Worm (Caenorhabditis elegans): ENCODE results near the gene faah-4.

DNA sequence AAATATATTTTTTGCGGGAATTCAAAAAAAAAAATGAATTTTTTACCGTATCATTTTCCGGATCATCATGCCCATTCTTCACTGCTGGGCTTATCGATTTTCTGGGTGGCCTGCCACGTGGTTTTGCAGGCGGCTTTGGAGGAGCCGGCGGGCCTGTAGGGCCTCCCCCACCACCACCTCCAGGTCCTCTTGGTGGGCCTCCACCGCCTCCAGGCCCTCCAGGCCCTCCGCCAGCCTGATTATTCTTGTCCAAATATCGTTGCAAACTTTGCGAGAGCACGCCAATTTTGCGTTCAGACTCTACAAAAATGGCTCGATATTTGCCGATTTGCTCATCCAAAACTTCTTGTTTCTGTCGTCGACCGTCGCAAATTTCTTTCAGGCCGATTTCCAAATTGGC, 41.4 kb upstream of the faah-4 start:
- TF ChIP-seq madf-5 (GFP tag; IDR thresholded peaks at IDR 0.05) (no peak), sdz-12 (GFP tag; optimal IDR thresholded peaks at IDR 0.05) (no peak), zip-11 (GFP tag; IDR thresholded peaks at IDR 0.05) (no peak), mep-1 (tag; optimal IDR thresholded peaks at IDR 0.05) (no peak), rbr-2 (tag; optimal IDR thresholded peaks at IDR 0.05) (no peak), skn-1 (tag; optimal IDR thresholded peaks at IDR 0.05) (no peak), lir-3 (tag; optimal IDR thresholded peaks at IDR 0.05) (no peak)
